Fruit fly (Drosophila melanogaster) whole organism, pupa: Measurements from ENCODE around the gene daed.

Experiments used
- CG10348 ChIP-seq: fragments of 200-800 bp; sonication (Bioruptor generic); IDR thresholded peaks from 2 replicates; pipeline ENCODE4 v1.3.6; 2022; ENCODE audit warnings: missing biosample characterization, missing genetic modification characterization
- CG12605 ChIP-seq: fragments of 200-800 bp; sonication (Bioruptor generic); IDR thresholded peaks from 2 replicates; pipeline ENCODE4 v1.3.6; 2022; ENCODE audit warnings: missing biosample characterization, missing genetic modification characterization
- CG13204 ChIP-seq: fragments of 200-800 bp; sonication (Bioruptor generic); optimal IDR thresholded peaks from 2 replicates; lab custom pipeline; 2018; ENCODE audit warnings: missing biosample characterization, mild to moderate bottlenecking, missing genetic modification characterization, moderate library complexity
- CG14655 ChIP-seq: fragments of 200-800 bp; sonication (Bioruptor generic); optimal IDR thresholded peaks from 3 replicates; lab custom pipeline; 2017; ENCODE audit warnings: mild to moderate bottlenecking, missing biosample characterization, missing genetic modification reagents, missing genetic modification characterization
- CG15710 ChIP-seq: fragments of 200-800 bp; sonication (Bioruptor generic); optimal IDR thresholded peaks from 2 replicates; lab custom pipeline; 2018; ENCODE audit warnings: missing biosample characterization, mild to moderate bottlenecking, missing genetic modification characterization, moderate library complexity
- CG17806 ChIP-seq: fragments of 200-800 bp; sonication (Bioruptor generic); optimal IDR thresholded peaks from 2 replicates; lab custom pipeline; 2018; ENCODE audit warnings: missing biosample characterization, mild to moderate bottlenecking, missing genetic modification characterization, moderate library complexity
- CG32121 ChIP-seq: fragments of 200-800 bp; sonication (Bioruptor generic); IDR thresholded peaks from 2 replicates; pipeline ENCODE4 v1.3.6; 2022; ENCODE audit warnings: missing biosample characterization, missing genetic modification characterization
- CG34367 ChIP-seq: fragments of 200-800 bp; sonication (Bioruptor generic); optimal IDR thresholded peaks from 2 replicates; lab custom pipeline; 2018; ENCODE audit warnings: missing biosample characterization, mild to moderate bottlenecking, missing genetic modification characterization
- CG4496 ChIP-seq: fragments of 200-800 bp; sonication (Bioruptor generic); IDR thresholded peaks from 3 replicates; pipeline ENCODE4 v1.3.6; 2022; ENCODE audit warnings: missing biosample characterization, missing genetic modification characterization
- CG8159 ChIP-seq: fragments of 200-800 bp; sonication (Bioruptor generic); optimal IDR thresholded peaks from 3 replicates; lab custom pipeline; 2018; ENCODE audit warnings: missing biosample characterization, mild to moderate bottlenecking, missing genetic modification characterization, moderate library complexity
- CG8301 ChIP-seq: fragments of 200-800 bp; sonication (Bioruptor generic); optimal IDR thresholded peaks from 2 replicates; lab custom pipeline; 2018; ENCODE audit warnings: missing biosample characterization, mild to moderate bottlenecking, missing genetic modification characterization
- CG9948 ChIP-seq: fragments of 200-800 bp; sonication (Bioruptor generic); optimal IDR thresholded peaks from 2 replicates; lab custom pipeline; 2018; ENCODE audit warnings: missing biosample characterization, mild to moderate bottlenecking, missing genetic modification characterization, moderate library complexity
- D1 ChIP-seq: fragments of 200-800 bp; sonication (Bioruptor generic); optimal IDR thresholded peaks from 2 replicates; lab custom pipeline; 2018; ENCODE audit warnings: missing biosample characterization, mild to moderate bottlenecking, missing genetic modification characterization, moderate library complexity
- EcR ChIP-seq: fragments of 200-800 bp; sonication (Bioruptor generic); optimal IDR thresholded peaks from 3 replicates; lab custom pipeline; 2019; ENCODE audit warnings: missing biosample characterization, missing genetic modification characterization, mild to moderate bottlenecking, moderate library complexity, missing genetic modification reagents
- Ets98B ChIP-seq: fragments of 200-800 bp; sonication (Bioruptor generic); IDR thresholded peaks from 2 replicates; pipeline ENCODE4 v1.3.6; 2022; ENCODE audit warnings: missing biosample characterization, missing genetic modification characterization
- Pif1A ChIP-seq: fragments of 200-800 bp; sonication (Bioruptor generic); optimal IDR thresholded peaks from 3 replicates; lab custom pipeline; 2016; ENCODE audit warnings: missing biosample characterization, missing genetic modification characterization
- Pif1B ChIP-seq: fragments of 200-800 bp; sonication (Bioruptor generic); optimal IDR thresholded peaks from 3 replicates; lab custom pipeline; 2016; ENCODE audit warnings: missing biosample characterization, missing genetic modification characterization
- Snoo ChIP-seq: fragments of 200-800 bp; sonication (Bioruptor generic); optimal IDR thresholded peaks from 3 replicates; lab custom pipeline; 2017; ENCODE audit warnings: missing biosample characterization, mild to moderate bottlenecking, missing genetic modification characterization, inconsistent platforms
- fd96Ca ChIP-seq: fragments of 200-800 bp; sonication (Bioruptor generic); IDR thresholded peaks from 3 replicates; pipeline ENCODE4 v1.3.6; 2022; ENCODE audit warnings: missing biosample characterization, missing genetic modification characterization
- gl ChIP-seq: fragments of 200-800 bp; sonication (Bioruptor generic); optimal IDR thresholded peaks from 2 replicates; lab custom pipeline; 2018; ENCODE audit warnings: missing biosample characterization, mild to moderate bottlenecking, missing genetic modification characterization
- rn ChIP-seq: fragments of 200-800 bp; sonication (Bioruptor generic); IDR thresholded peaks from 2 replicates; pipeline ENCODE4 v1.3.6; 2022; ENCODE audit warnings: missing biosample characterization, missing genetic modification characterization

Gene daed

dm6 chr2L:2187411-2187810 lies 28.7 kb downstream of the daed start:
- TF ChIP-seq CG9948 (tag; lab: Kevin White, UChicago), result no peak
- TF ChIP-seq rn (GFP tag; lab: Robert Waterston, UW), result no peak

dm6 chr2L:2185373-2185772 lies 30.7 kb downstream of the daed start:
- TF ChIP-seq CG9948 (tag; lab: Kevin White, UChicago) (no peak), Pif1B (GFP tag; lab: Kevin White, UChicago) (peak; percentile 1), rn (GFP tag; lab: Robert Waterston, UW) (no peak), fd96Ca (GFP tag; lab: Robert Waterston, UW) (no peak), CG8301 (tag; lab: Kevin White, UChicago) (peak; percentile 84), Snoo (tag; lab: Kevin White, UChicago) (peak; percentile 23), Ets98B (GFP tag; lab: Robert Waterston, UW) (peak; percentile 11; the same call in 1 of the 2 replicates), CG14655 (GFP tag; lab: Kevin White, UChicago) (peak; percentile 70), CG12605 (no peak), EcR (GFP tag; lab: Kevin White, UChicago) (no peak)

- TF ChIP-seq fd96Ca (GFP tag; lab: Robert Waterston, UW), result no peak
- TF ChIP-seq CG9948 (tag; lab: Kevin White, UChicago), result peak; percentile 21
- TF ChIP-seq CG32121, result peak; percentile 25; the same call in 1 of the 2 replicates
- TF ChIP-seq CG15710 (tag; lab: Kevin White, UChicago), result no peak
- no peak for TF ChIP-seq CG13204
- peak; percentile 37; the same call in 1 of the 2 replicates for TF ChIP-seq Ets98B (GFP tag; lab: Robert Waterston, UW)
- no peak for TF ChIP-seq gl (tag; lab: Kevin White, UChicago)
- TF ChIP-seq Snoo (tag; lab: Kevin White, UChicago), result peak; percentile 22
- no peak for TF ChIP-seq D1 (tag; lab: Kevin White, UChicago)
- peak; percentile 75 for TF ChIP-seq CG8301 (tag; lab: Kevin White, UChicago)
- TF ChIP-seq rn (GFP tag; lab: Robert Waterston, UW), result peak; percentile 47
- TF ChIP-seq CG10348 (GFP tag; lab: Robert Waterston, UW), result no peak
- TF ChIP-seq CG4496 (GFP tag; lab: Robert Waterston, UW), result peak; percentile 56; the same call in 1 of the 3 replicates
- TF ChIP-seq Pif1B (GFP tag; lab: Kevin White, UChicago), result peak; percentile 62
- peak; percentile 11; the same call in 1 of the 2 replicates for TF ChIP-seq CG12605
- peak; percentile 54 for TF ChIP-seq CG14655 (GFP tag; lab: Kevin White, UChicago)
- TF ChIP-seq Pif1A (GFP tag; lab: Kevin White, UChicago), result peak; percentile 55
- peak; percentile 48 for TF ChIP-seq CG8159 (tag; lab: Kevin White, UChicago)
- no peak for TF ChIP-seq EcR (GFP tag; lab: Kevin White, UChicago)
- peak; percentile 1 for TF ChIP-seq CG34367 (tag; lab: Kevin White, UChicago)
- peak; percentile 29 for TF ChIP-seq CG17806 (tag; lab: Kevin White, UChicago)
Observed at dm6 chr2L:2184659-2185058, 31.5 kb downstream of the daed start.

dm6 chr2L:2184129-2184528 lies 32.0 kb downstream of the daed start:
- TF ChIP-seq CG8301 (tag; lab: Kevin White, UChicago) (peak; percentile 21), fd96Ca (GFP tag; lab: Robert Waterston, UW) (peak; percentile 31; the same call in 1 of the 3 replicates), D1 (tag; lab: Kevin White, UChicago) (no peak), CG32121 (0 out of 2 replicates have a peak, but pooled peaks have one; percentile 25), CG12605 (peak; percentile 28; the same call in 1 of the 2 replicates), Pif1B (GFP tag; lab: Kevin White, UChicago) (no peak), CG17806 (tag; lab: Kevin White, UChicago) (no peak), CG9948 (tag; lab: Kevin White, UChicago) (no peak), CG15710 (tag; lab: Kevin White, UChicago) (no peak), CG8159 (tag; lab: Kevin White, UChicago) (no peak), Ets98B (GFP tag; lab: Robert Waterston, UW) (peak; percentile 72), CG4496 (GFP tag; lab: Robert Waterston, UW) (peak; percentile 67; the same call in 2 of the 3 replicates)
- TF ChIP-seq, all 21 proteins: peak for 6

- TF ChIP-seq Pif1B (GFP tag; lab: Kevin White, UChicago) (peak; percentile 79), EcR (GFP tag; lab: Kevin White, UChicago) (no peak), Ets98B (GFP tag; lab: Robert Waterston, UW) (peak; percentile 61), CG10348 (GFP tag; lab: Robert Waterston, UW) (no peak), rn (GFP tag; lab: Robert Waterston, UW) (0 out of 2 replicates have a peak, but pooled peaks have one; percentile 7), gl (tag; lab: Kevin White, UChicago) (peak; percentile 83), CG14655 (GFP tag; lab: Kevin White, UChicago) (peak; percentile 87), Pif1A (GFP tag; lab: Kevin White, UChicago) (peak; percentile 68), Snoo (tag; lab: Kevin White, UChicago) (no peak), CG8159 (tag; lab: Kevin White, UChicago) (peak; percentile 80), CG17806 (tag; lab: Kevin White, UChicago) (peak; percentile 87), CG4496 (GFP tag; lab: Robert Waterston, UW) (peak; percentile 87), CG9948 (tag; lab: Kevin White, UChicago) (peak; percentile 88), CG32121 (no peak), fd96Ca (GFP tag; lab: Robert Waterston, UW) (peak; percentile 81), CG12605 (peak; percentile 78), CG34367 (tag; lab: Kevin White, UChicago) (peak; percentile 86), CG8301 (tag; lab: Kevin White, UChicago) (peak; percentile 75), CG13204 (peak; percentile 65), CG15710 (tag; lab: Kevin White, UChicago) (peak; percentile 80), D1 (tag; lab: Kevin White, UChicago) (no peak)
- TF ChIP-seq, all 21 proteins: peak for 16
Observed at dm6 chr2L:2182735-2183340, 33.3 kb downstream of the daed start.
